Fruit fly (Drosophila melanogaster) Kc167 (cell line): ENCODE data around the gene CG31957.

Source experiments
- Myc ChIP-seq: fragments of >200 bp; optimal IDR thresholded peaks from 2 replicates; lab custom pipeline; 2017; ENCODE audit warnings: missing external identifiers
- Sin3A ChIP-seq: fragments of >200 bp; optimal IDR thresholded peaks from 2 replicates; lab custom pipeline; 2018; ENCODE audit warnings: missing external identifiers
- h ChIP-seq: fragments of >200 bp; optimal IDR thresholded peaks from 3 replicates; lab custom pipeline; 2018; ENCODE audit warnings: missing external identifiers
- insv ChIP-seq: fragments of >200 bp; optimal IDR thresholded peaks from 3 replicates; lab custom pipeline; 2018; ENCODE audit warnings: missing external identifiers
- psq ChIP-seq: fragments of >200 bp; optimal IDR thresholded peaks from 2 replicates; lab custom pipeline; 2017; ENCODE audit warnings: missing external identifiers
- ttk ChIP-seq: sonication (Bioruptor generic); optimal IDR thresholded peaks from 2 replicates; lab custom pipeline; 2017; ENCODE audit warnings: missing external identifiers

The CG31957 gene

dm6 chr2L:3831694-3832093 lies 40.6 kb downstream of the CG31957 start:
- TF ChIP-seq Sin3A (lab: Kevin White, UChicago) = no peak
- no peak for TF ChIP-seq psq (lab: Kevin White, UChicago)
- no peak for TF ChIP-seq ttk (lab: Kevin White, UChicago)
- TF ChIP-seq insv (lab: Kevin White, UChicago) = no peak
- no peak for TF ChIP-seq h (lab: Kevin White, UChicago)
- TF ChIP-seq Myc (lab: Kevin White, UChicago) = no peak

dm6 chr2L:3829220-3829619 lies 43.0 kb downstream of the CG31957 start:
- TF ChIP-seq insv (lab: Kevin White, UChicago) (no peak), psq (lab: Kevin White, UChicago) (no peak), Sin3A (lab: Kevin White, UChicago) (no peak), ttk (lab: Kevin White, UChicago) (no peak), Myc (lab: Kevin White, UChicago) (no peak), h (lab: Kevin White, UChicago) (no peak)

dm6 chr2L:3827406-3828133 lies 44.7 kb downstream of the CG31957 start:
- no peak for TF ChIP-seq Sin3A (lab: Kevin White, UChicago)

- TF ChIP-seq Myc (lab: Kevin White, UChicago) = no peak
- no peak for TF ChIP-seq Sin3A (lab: Kevin White, UChicago)
Measured at dm6 chr2L:3825413-3825812, 46.8 kb downstream of the CG31957 start, which contains the start of gene slp1. TSS of gene slp1 (plus strand) at chr2L:3825675.

- no peak for TF ChIP-seq Myc (lab: Kevin White, UChicago)
- no peak for TF ChIP-seq psq (lab: Kevin White, UChicago)
- no peak for TF ChIP-seq insv (lab: Kevin White, UChicago)
- no peak for TF ChIP-seq Sin3A (lab: Kevin White, UChicago)
- TF ChIP-seq ttk (lab: Kevin White, UChicago) = no peak
- TF ChIP-seq h (lab: Kevin White, UChicago) = no peak
Measured at dm6 chr2L:3823835-3824234, 48.4 kb downstream of the CG31957 start.

dm6 chr2L:3822462-3823065 lies 49.7 kb downstream of the CG31957 start:
- no peak for TF ChIP-seq Sin3A (lab: Kevin White, UChicago)
- no peak for TF ChIP-seq psq (lab: Kevin White, UChicago)
- no peak for TF ChIP-seq ttk (lab: Kevin White, UChicago)
- TF ChIP-seq Myc (lab: Kevin White, UChicago) = no peak
- no peak for TF ChIP-seq insv (lab: Kevin White, UChicago)
- TF ChIP-seq h (lab: Kevin White, UChicago) = no peak
